Worm (Caenorhabditis elegans): ENCODE measurements around the gene vhp-1.

ce11 chrII:5342412-5342811 lies 19.3 kb downstream of the vhp-1 start:
- no peak for TF ChIP-seq nhr-11 (tag; optimal IDR thresholded peaks at IDR 0.05)
- no peak for TF ChIP-seq nhr-77 (tag; optimal IDR thresholded peaks at IDR 0.05)
- no peak for TF ChIP-seq mxl-2 (GFP tag; conservative IDR thresholded peaks at IDR 0.05)
- no peak for TF ChIP-seq lin-39 (tag; optimal IDR thresholded peaks at IDR 0.05)
- no peak for TF ChIP-seq D1046.2 (GFP tag; IDR thresholded peaks at IDR 0.05)
- no peak for TF ChIP-seq dmd-6 (GFP tag; IDR thresholded peaks at IDR 0.05)
- TF ChIP-seq ztf-11 (tag; optimal IDR thresholded peaks at IDR 0.05), result no peak
- TF ChIP-seq nhr-28 (tag; optimal IDR thresholded peaks at IDR 0.05), result no peak
- TF ChIP-seq zfp-3 (GFP tag; conservative IDR thresholded peaks at IDR 0.05), result no peak
- TF ChIP-seq spr-1 (tag; optimal IDR thresholded peaks at IDR 0.05), result no peak
- no peak for TF ChIP-seq egl-43 (GFP tag; IDR thresholded peaks at IDR 0.05)
- no peak for TF ChIP-seq jun-1 (tag; optimal IDR thresholded peaks at IDR 0.05)
